Fruit fly (Drosophila melanogaster): ENCODE results near the gene eIF2beta.

eIF2beta gene

DNA sequence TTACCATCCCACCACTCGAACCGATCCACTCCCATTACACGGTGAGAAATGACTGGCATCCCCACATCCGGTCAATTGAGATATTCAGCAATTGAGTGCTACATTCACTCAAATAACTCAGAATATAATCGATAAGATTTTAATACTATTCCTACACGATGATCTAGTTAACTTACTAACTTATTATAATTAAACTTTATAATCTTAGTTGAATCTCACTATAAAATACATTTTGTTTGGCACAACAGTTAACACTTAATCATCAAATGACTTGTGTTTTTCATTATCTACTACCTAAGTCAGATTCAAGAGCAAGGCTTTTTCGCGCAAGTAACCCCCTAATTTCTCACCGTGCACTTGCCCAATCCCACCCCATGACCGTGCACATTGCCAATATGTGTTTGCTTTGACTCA is 31.2 kb downstream of the eIF2beta start (continued):
- TF ChIP-seq Dek (tag; optimal IDR thresholded peaks at IDR 0.05) (no peak), Optix (GFP tag; IDR thresholded peaks at IDR 0.05) (no peak), nom (GFP tag; optimal IDR thresholded peaks at IDR 0.05) (peak; percentile 79), tap (tag; optimal IDR thresholded peaks at IDR 0.05) (peak; percentile 46), gcm2 (GFP tag; optimal IDR thresholded peaks at IDR 0.05) (no peak), CG9932 (GFP tag; IDR thresholded peaks at IDR 0.05) (no peak), CG17568 (GFP tag; optimal IDR thresholded peaks at IDR 0.05) (no peak), CG3847 (GFP tag; IDR thresholded peaks at IDR 0.05) (no peak), HmgZ (tag; optimal IDR thresholded peaks at IDR 0.05) (peak; percentile 29), kay (GFP tag; optimal IDR thresholded peaks at IDR 0.05) (no peak), Hmx (GFP tag; optimal IDR thresholded peaks at IDR 0.05) (no peak), CG33557 (GFP tag; optimal IDR thresholded peaks at IDR 0.05) (no peak), MBD-R2 (GFP tag; IDR thresholded peaks at IDR 0.05) (no peak), Dip3 (GFP tag; optimal IDR thresholded peaks at IDR 0.05) (no peak), dpn (GFP tag; optimal IDR thresholded peaks at IDR 0.05) (peak in 1 of 2 experiments; percentile 3), crp (GFP tag; optimal IDR thresholded peaks at IDR 0.05) (no peak), pb (GFP tag; optimal IDR thresholded peaks at IDR 0.05) (no peak), Eip74EF (GFP tag; optimal IDR thresholded peaks at IDR 0.05) (peak in 1 of 2 experiments; percentile 5), Antp (GFP tag; optimal IDR thresholded peaks at IDR 0.05) (no peak), CG16813 (GFP tag; IDR thresholded peaks at IDR 0.05; ENCODE audit: partially characterized antibody) (no peak), CG32532 (GFP tag; IDR thresholded peaks at IDR 0.05) (peak; percentile 4; the same call in 1 of the 2 replicates), ash1 (GFP tag; optimal IDR thresholded peaks at IDR 0.05) (no peak), CG13123 (GFP tag; optimal IDR thresholded peaks at IDR 0.05) (no peak), pros (GFP tag; optimal IDR thresholded peaks at IDR 0.05) (no peak), CG3726 (GFP tag; IDR thresholded peaks at IDR 0.05) (no peak), CG18011 (GFP tag; optimal IDR thresholded peaks at IDR 0.05) (no peak), D19B (GFP tag; optimal IDR thresholded peaks at IDR 0.05) (no peak), CG8290 (GFP tag; optimal IDR thresholded peaks at IDR 0.05) (no peak), CG8290 (tag; optimal IDR thresholded peaks at IDR 0.05) (no peak), CG34224 (GFP tag; IDR thresholded peaks at IDR 0.05; ENCODE audit: partially characterized antibody) (no peak), da (GFP tag; optimal IDR thresholded peaks at IDR 0.05) (no peak), CG17186 (GFP tag; optimal IDR thresholded peaks at IDR 0.05) (no peak), Ptx1 (GFP tag; IDR thresholded peaks at IDR 0.05) (0 out of 2 replicates have a peak, but pooled peaks have one; percentile 27), CG18619 (GFP tag; optimal IDR thresholded peaks at IDR 0.05) (peak; percentile 16), CTCF (GFP tag; optimal IDR thresholded peaks at IDR 0.05) (no peak), bcd (GFP tag; optimal IDR thresholded peaks at IDR 0.05) (peak; percentile 15), CG14050 (GFP tag; IDR thresholded peaks at IDR 0.05) (no peak), prd (optimal IDR thresholded peaks at IDR 0.05) (no peak), prd (GFP tag; IDR thresholded peaks at IDR 0.05) (peak; percentile 37; the same call in 1 of the 3 replicates), CG15073 (GFP tag; optimal IDR thresholded peaks at IDR 0.05) (no peak), lilli (GFP tag; optimal IDR thresholded peaks at IDR 0.05) (peak; percentile 53), CG2129 (GFP tag; IDR thresholded peaks at IDR 0.05; ENCODE audit: partially characterized antibody) (no peak), Six4 (GFP tag; optimal IDR thresholded peaks at IDR 0.05) (no peak), rib (GFP tag; IDR thresholded peaks at IDR 0.05) (no peak), kah (GFP tag; optimal IDR thresholded peaks at IDR 0.05) (no peak), TFAM (GFP tag; optimal IDR thresholded peaks at IDR 0.05) (no peak), Atf3 (GFP tag; optimal IDR thresholded peaks at IDR 0.05) (no peak), MESR4 (GFP tag; optimal IDR thresholded peaks at IDR 0.05) (no peak), pum (GFP tag; optimal IDR thresholded peaks at IDR 0.05) (no peak), Mad (GFP tag; optimal IDR thresholded peaks at IDR 0.05) (no peak), CG7987 (GFP tag; optimal IDR thresholded peaks at IDR 0.05) (no peak), HLH3B (GFP tag; IDR thresholded peaks at IDR 0.05) (no peak)
